Worm (Caenorhabditis elegans): ENCODE measurements around the gene F21H12.3.

DNA sequence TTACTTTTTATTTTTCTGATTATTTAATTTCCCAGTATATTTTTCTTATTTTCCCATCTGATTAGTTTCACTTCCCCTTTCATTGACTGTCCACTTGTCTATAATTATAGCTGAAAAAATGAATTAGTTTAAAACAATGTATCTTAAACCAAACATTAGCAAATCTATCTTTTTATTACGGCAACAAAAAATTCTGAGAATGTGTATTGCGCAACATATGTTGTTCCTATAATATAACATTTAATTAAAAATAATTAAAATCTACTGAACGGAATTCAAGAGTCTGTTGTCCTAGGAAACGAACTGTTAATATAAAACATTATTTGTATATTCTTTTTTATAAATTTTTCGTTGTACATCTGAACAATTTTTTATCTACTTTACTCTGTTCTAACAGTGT, 27.3 kb downstream of the F21H12.3 start:
- no peak for TF ChIP-seq ztf-23 (GFP tag; IDR thresholded peaks at IDR 0.05)
- TF ChIP-seq flt-1 (GFP tag; IDR thresholded peaks at IDR 0.05) = no peak
- TF ChIP-seq klf-2 (GFP tag; conservative IDR thresholded peaks at IDR 0.05) = no peak
- no peak for TF ChIP-seq ztf-29 (GFP tag; IDR thresholded peaks at IDR 0.05)
- no peak for TF ChIP-seq ref-1 (GFP tag; conservative IDR thresholded peaks at IDR 0.05)
- no peak for TF ChIP-seq cog-1 (tag; optimal IDR thresholded peaks at IDR 0.05)

Measured in whole organism, midembryonic.